Worm (Caenorhabditis elegans): ENCODE results near the gene best-3.

ce11 chrII:39437-39836, 26.7 kb downstream of the best-3 start, which contains the start of gene spp-24:
- no peak for TF ChIP-seq egl-27 (tag; optimal IDR thresholded peaks at IDR 0.05)
- no peak for TF ChIP-seq snpc-4 (tag; optimal IDR thresholded peaks at IDR 0.05)
